Worm (Caenorhabditis elegans): ENCODE measurements around the gene gcy-3.

Gene gcy-3

DNA sequence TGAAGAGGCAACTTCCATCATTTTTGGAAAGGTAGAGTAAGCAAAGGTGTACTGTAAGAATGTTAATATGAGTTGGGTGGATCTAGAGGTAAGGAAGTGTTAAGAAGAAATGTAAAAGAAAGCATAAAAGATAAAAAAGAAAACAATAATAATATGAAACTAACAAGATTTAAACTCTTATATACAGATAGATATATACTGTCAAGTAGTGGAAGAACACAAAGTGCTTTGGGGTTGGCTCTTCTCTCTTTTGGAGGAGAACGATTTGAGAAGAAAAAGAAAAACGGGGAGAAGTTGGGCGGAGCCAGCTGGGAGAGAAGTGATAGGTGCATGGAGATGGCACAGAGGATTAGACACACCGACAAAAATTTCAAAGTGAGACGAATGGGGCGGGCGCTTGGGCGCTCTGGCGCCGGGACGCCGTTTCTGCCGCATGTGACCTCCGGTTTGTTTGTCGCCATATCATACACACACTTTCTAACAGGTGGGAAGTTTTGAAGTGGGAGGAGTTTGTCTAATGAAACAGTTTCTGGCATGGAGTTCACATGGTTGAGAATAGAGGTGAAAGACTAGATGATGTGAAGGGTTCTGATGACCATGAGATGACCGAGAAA, 19.6 kb downstream of the gcy-3 start, which contains the start of gene T19H5.4 (continued):
- TF ChIP-seq nhr-90 (tag; optimal IDR thresholded peaks at IDR 0.05; ENCODE audit: poor library complexity) (peak; percentile 74), pqm-1 (tag; optimal IDR thresholded peaks at IDR 0.05) (no peak), snu-23 (GFP tag; optimal IDR thresholded peaks at IDR 0.05) (peak; percentile 66), swsn-7 (tag; optimal IDR thresholded peaks at IDR 0.05) (peak; percentile 26), mef-2 (tag; optimal IDR thresholded peaks at IDR 0.05) (no peak)

DNA sequence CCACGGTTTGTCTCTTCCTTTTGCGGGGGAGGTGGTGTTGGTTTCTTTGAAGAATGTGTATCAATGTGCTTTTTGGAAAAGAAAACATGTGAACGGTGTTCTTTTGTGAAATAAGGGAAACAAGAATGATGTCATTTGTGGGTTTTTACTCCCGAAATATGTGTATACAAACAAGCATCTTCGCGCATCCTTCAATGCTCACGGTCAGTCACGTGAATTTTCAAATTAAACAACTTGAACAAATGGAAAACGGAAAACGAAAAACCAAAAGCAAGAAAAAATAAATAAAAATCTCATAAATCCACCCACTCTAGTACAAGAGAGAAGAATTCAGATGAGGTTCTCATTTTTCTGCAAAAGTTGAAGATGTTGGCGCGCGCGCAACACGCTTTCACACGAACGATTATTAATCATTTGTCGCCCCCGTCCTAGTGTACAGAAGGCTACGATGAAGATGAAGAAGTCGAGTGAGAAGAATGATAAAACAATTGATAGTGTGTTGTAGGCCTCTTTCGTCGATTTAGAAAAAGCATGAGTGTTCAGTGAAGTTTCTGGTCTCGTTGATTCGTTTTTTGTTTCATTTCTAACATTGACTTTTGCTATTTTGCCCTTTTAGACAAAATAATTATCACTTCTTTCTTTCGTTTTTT, 21.9 kb downstream of the gcy-3 start:
- TF ChIP-seq nhr-71 (tag; optimal IDR thresholded peaks at IDR 0.05) (peak; percentile 12), hpl-2 (GFP tag; optimal IDR thresholded peaks at IDR 0.05) (no peak), dsc-1 (tag; optimal IDR thresholded peaks at IDR 0.05) (no peak), nhr-47 (tag; optimal IDR thresholded peaks at IDR 0.05) (no peak), C04F5.9 (tag; optimal IDR thresholded peaks at IDR 0.05) (no peak), tbx-2 (tag; optimal IDR thresholded peaks at IDR 0.05) (peak; percentile 22), blmp-1 (tag; optimal IDR thresholded peaks at IDR 0.05) (peak; percentile 45), nhr-12 (tag; optimal IDR thresholded peaks at IDR 0.05) (no peak), lin-14 (GFP tag; optimal IDR thresholded peaks at IDR 0.05) (peak; percentile 59)

DNA sequence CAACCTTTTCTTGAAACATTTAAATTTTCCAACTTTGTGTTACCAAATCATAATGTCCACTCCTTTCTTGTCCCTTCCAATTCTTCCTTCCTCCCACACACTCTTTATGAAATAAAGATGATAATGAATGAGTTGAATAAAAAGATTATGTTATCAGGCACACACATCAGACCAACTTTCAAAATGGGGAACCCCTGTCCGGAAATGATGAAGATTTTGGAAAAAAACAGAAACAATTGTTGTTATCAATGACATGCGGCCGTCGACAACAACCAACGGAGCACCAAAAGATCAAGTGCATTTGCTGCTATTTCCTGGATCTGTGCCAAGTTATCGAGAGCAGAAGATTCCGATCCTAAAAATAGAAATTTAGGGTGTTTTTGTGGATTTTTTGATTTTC, 23.7 kb downstream of the gcy-3 start:
- no peak for TF ChIP-seq nhr-71 (tag; optimal IDR thresholded peaks at IDR 0.05)
- no peak for TF ChIP-seq dsc-1 (tag; optimal IDR thresholded peaks at IDR 0.05)
- no peak for TF ChIP-seq ceh-82 (tag; optimal IDR thresholded peaks at IDR 0.05)
- no peak for TF ChIP-seq zip-4 (GFP tag; optimal IDR thresholded peaks at IDR 0.05)
- TF ChIP-seq efl-1 (optimal IDR thresholded peaks at IDR 0.05): no peak
- peak in 1 of 2 experiments; percentile 33 for TF ChIP-seq efl-1 (GFP tag; optimal IDR thresholded peaks at IDR 0.05 in 1 of 2)
- TF ChIP-seq elt-2 (tag; optimal IDR thresholded peaks at IDR 0.05): peak; percentile 41
- TF ChIP-seq nhr-84 (tag; optimal IDR thresholded peaks at IDR 0.05): no peak

DNA sequence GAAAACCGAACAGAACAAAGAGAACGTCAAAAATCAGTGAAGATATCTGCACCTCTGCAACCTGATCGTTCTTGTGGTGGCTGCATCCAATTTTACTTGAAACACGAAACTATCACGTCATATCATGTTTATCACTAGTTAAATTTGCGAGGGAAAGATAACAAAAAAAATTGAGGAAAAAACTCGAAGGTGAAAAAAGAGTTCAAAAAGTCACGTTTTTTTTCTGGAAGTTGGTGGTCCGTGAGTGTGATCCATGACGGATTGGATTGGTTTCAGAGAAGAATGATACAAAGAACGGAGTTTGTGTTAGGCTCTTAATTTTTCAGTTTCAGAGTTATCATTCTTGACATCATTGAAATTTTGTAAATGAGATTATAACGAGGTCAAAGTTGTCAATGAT, 24.6 kb downstream of the gcy-3 start:
- no peak for TF ChIP-seq unc-130 (tag; optimal IDR thresholded peaks at IDR 0.05)
- TF ChIP-seq unc-98 (GFP tag; IDR thresholded peaks at IDR 0.05): no peak
- no peak for TF ChIP-seq elt-3 (tag; optimal IDR thresholded peaks at IDR 0.05)
- TF ChIP-seq nhr-84 (tag; optimal IDR thresholded peaks at IDR 0.05): no peak
- no peak for TF ChIP-seq nhr-76 (tag; optimal IDR thresholded peaks at IDR 0.05)
- no peak for TF ChIP-seq dpl-1 (GFP tag; optimal IDR thresholded peaks at IDR 0.05)
- TF ChIP-seq fkh-8 (tag; optimal IDR thresholded peaks at IDR 0.05): no peak
- no peak for TF ChIP-seq snpc-4 (tag; optimal IDR thresholded peaks at IDR 0.05)
- TF ChIP-seq nhr-237 (tag; optimal IDR thresholded peaks at IDR 0.05): no peak
- TF ChIP-seq nhr-28 (tag; optimal IDR thresholded peaks at IDR 0.05): no peak
- TF ChIP-seq nhr-12 (tag; optimal IDR thresholded peaks at IDR 0.05): no peak
- no peak for TF ChIP-seq mef-2 (tag; optimal IDR thresholded peaks at IDR 0.05)
- no peak for TF ChIP-seq efl-1 (optimal IDR thresholded peaks at IDR 0.05)
- TF ChIP-seq efl-1 (GFP tag; optimal IDR thresholded peaks at IDR 0.05 in 1 of 2): no peak
- no peak for TF ChIP-seq aha-1 (tag; optimal IDR thresholded peaks at IDR 0.05)

DNA sequence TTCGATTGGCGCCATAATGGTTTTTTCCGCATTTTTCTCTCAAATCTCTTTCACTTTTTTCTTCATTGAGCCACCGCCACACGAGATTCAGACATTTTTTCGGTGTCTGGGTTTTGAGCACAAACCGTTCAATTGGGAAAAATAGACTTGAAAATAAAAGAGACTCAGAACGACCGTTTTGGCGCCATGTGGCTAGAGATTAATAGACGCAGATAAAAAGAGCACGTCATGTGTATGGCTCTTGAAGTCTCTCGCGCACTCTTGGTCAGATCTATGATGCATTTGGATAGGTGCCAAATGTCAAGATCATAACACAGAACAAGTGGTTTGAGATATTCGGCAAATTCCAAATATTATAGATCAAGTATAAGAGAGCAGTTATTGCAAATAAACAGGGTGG, 25.7 kb downstream of the gcy-3 start:
- TF ChIP-seq mdl-1 (tag; optimal IDR thresholded peaks at IDR 0.05) (peak in 1 of 2 experiments; percentile 14), nhr-77 (tag; optimal IDR thresholded peaks at IDR 0.05) (peak; percentile 66), nhr-71 (tag; optimal IDR thresholded peaks at IDR 0.05) (peak; percentile 72), nhr-20 (tag; optimal IDR thresholded peaks at IDR 0.05) (peak; percentile 42), tbx-2 (tag; optimal IDR thresholded peaks at IDR 0.05) (peak; percentile 75), nhr-19 (GFP tag; conservative IDR thresholded peaks at IDR 0.05) (peak; percentile 28; the same call in 1 of the 2 replicates), egl-27 (tag; optimal IDR thresholded peaks at IDR 0.05) (peak in 1 of 2 experiments; percentile 30), F16B12.6 (tag; optimal IDR thresholded peaks at IDR 0.05) (no peak), efl-1 (optimal IDR thresholded peaks at IDR 0.05) (peak in 1 of 2 experiments; percentile 18), efl-1 (GFP tag; optimal IDR thresholded peaks at IDR 0.05 in 1 of 2) (no peak), hlh-17 (GFP tag; optimal IDR thresholded peaks at IDR 0.05; ENCODE audit: borderline replicate concordance) (no peak), aha-1 (tag; optimal IDR thresholded peaks at IDR 0.05) (no peak), isw-1 (GFP tag; IDR thresholded peaks at IDR 0.05) (no peak), lsy-2 (tag; optimal IDR thresholded peaks at IDR 0.05) (peak in 1 of 2 experiments; percentile 40), dpl-1 (GFP tag; optimal IDR thresholded peaks at IDR 0.05) (peak in 1 of 3 experiments; percentile 2), lin-14 (GFP tag; optimal IDR thresholded peaks at IDR 0.05) (peak; percentile 60)
